Worm (Caenorhabditis elegans) whole organism, midembryonic: Measurements from ENCODE around the gene R04B3.2.

Experiments
- T22C8.4 ChIP-seq: fragments of 200-800 bp; sonication (Bioruptor generic); IDR thresholded peaks from 2 replicates; pipeline ENCODE4 v1.3.6; 2022; ENCODE audit warnings: missing genetic modification characterization, missing compliant biosample characterization
- cog-1 ChIP-seq: sonication (generic microtip); optimal IDR thresholded peaks from 2 replicates; lab custom pipeline; 2016; ENCODE audit warnings: missing genetic modification characterization, missing compliant biosample characterization
- flt-1 ChIP-seq: fragments of 200-800 bp; sonication (Bioruptor generic); IDR thresholded peaks from 2 replicates; pipeline ENCODE4 v1.3.6; 2022; ENCODE audit warnings: missing genetic modification characterization, missing compliant biosample characterization
- tab-1 ChIP-seq: fragments of 200-800 bp; sonication (Bioruptor generic); IDR thresholded peaks from 2 replicates; pipeline ENCODE4 v1.3.6; 2022; ENCODE audit warnings: missing genetic modification characterization, missing compliant biosample characterization
- ztf-29 ChIP-seq: fragments of 200-800 bp; sonication (Bioruptor generic); IDR thresholded peaks from 2 replicates; pipeline ENCODE4 v1.3.6; 2022; ENCODE audit warnings: missing genetic modification reagents, missing genetic modification characterization, missing compliant biosample characterization

DNA sequence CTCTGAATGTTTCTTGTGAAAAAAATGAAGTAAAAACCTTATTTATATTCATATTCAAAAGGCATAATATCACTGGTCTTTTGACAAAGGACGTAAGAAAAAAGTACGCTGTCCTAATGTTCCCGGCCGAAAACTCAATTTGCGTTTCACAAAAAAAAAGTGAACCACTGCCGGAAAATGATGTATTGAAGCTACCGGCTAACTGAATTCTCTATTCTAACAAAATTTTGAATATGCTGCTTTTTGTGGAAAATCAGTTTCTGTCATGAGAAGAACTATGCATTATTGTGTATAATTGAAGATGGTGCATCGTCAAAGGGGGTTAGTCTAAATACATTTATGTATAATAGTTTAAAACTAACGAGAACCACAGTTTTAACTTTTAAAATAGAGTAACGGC lies 20.8 kb upstream of the R04B3.2 start:
- TF ChIP-seq tab-1 (GFP tag; lab: Robert Waterston, UW) = no peak
- no peak for TF ChIP-seq ztf-29 (GFP tag; lab: Robert Waterston, UW)
- TF ChIP-seq T22C8.4 (GFP tag; lab: Robert Waterston, UW) = no peak
- TF ChIP-seq cog-1 (tag; lab: Kevin White, UChicago) = no peak
- no peak for TF ChIP-seq flt-1 (GFP tag; lab: Robert Waterston, UW)
